Worm (Caenorhabditis elegans): ENCODE measurements around the gene srg-55.

DNA sequence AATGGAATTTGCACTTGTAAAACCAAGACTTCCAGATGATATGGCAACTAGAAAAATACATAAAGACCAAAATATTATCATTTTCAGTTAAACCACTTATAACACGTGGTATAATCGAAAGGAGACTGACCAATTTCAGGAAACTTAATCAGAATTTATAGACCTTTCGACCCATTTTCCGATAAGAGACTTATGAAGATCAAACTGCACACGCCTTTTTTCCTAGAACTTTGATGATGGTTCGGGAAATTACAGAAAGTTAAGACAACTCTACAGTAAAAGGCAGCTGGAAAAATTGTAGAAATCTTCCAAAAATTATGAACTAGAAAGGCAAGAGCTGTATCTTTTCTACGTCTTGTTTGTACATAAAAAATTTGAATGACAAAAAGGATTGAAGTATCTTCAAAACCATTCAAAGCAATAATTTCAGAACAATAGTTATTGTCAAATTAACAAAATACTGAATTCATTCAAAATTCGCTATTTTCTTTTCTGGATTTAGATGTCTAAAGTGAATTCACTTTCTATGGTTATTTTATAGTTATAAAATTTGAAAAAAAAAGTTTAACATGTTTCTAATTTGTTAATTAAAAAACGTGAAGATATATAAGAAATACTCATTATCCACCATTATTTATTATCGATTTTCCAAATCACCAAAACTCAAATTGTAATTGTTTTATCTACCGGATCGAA lies 34.6 kb downstream of the srg-55 start, which contains the start of the genes mpst-2 and H12D21.5:
- TF ChIP-seq flt-1 (GFP tag; IDR thresholded peaks at IDR 0.05) (no peak), klf-2 (GFP tag; conservative IDR thresholded peaks at IDR 0.05) (no peak), med-1 (GFP tag; optimal IDR thresholded peaks at IDR 0.05; ENCODE audit: insufficient read depth) (no peak), T22C8.4 (GFP tag; IDR thresholded peaks at IDR 0.05) (no peak), ref-1 (GFP tag; conservative IDR thresholded peaks at IDR 0.05) (no peak), ztf-23 (GFP tag; IDR thresholded peaks at IDR 0.05) (no peak), ztf-29 (GFP tag; IDR thresholded peaks at IDR 0.05) (no peak), cog-1 (tag; optimal IDR thresholded peaks at IDR 0.05) (no peak)

Data from whole organism, midembryonic.